Fruit fly (Drosophila melanogaster) whole organism, embryonic: ENCODE measurements around the gene Sfp33A4.

Source experiments
- Abd-B ChIP-seq: fragments of 200-800 bp; sonication (Bioruptor generic); optimal IDR thresholded peaks from 2 replicates; lab custom pipeline; 2018; ENCODE audit warnings: missing biosample characterization, mild to moderate bottlenecking, missing genetic modification characterization, moderate library complexity
- CG10147 ChIP-seq: fragments of 200-800 bp; sonication (Bioruptor generic); optimal IDR thresholded peaks from 2 replicates; lab custom pipeline; 2019; ENCODE audit warnings: missing biosample characterization, mild to moderate bottlenecking, missing genetic modification characterization, moderate library complexity
- CG10209 ChIP-seq: fragments of 200-800 bp; sonication (Bioruptor generic); optimal IDR thresholded peaks from 3 replicates; lab custom pipeline; 2017; ENCODE audit warnings: missing biosample characterization, mild to moderate bottlenecking, missing genetic modification characterization, missing genetic modification reagents
- CG14860 ChIP-seq: fragments of 200-800 bp; sonication (Bioruptor generic); IDR thresholded peaks from 3 replicates; pipeline ENCODE4 v1.3.6; 2022; ENCODE audit warnings: missing biosample characterization, missing genetic modification characterization; ENCODE audit not compliant: partially characterized antibody
- CG2129 ChIP-seq: fragments of 200-800 bp; sonication (Bioruptor generic); IDR thresholded peaks from 2 replicates; pipeline ENCODE4 v1.3.6; 2022; ENCODE audit warnings: missing biosample characterization, missing genetic modification characterization; ENCODE audit not compliant: partially characterized antibody
- CG2712 ChIP-seq: fragments of 200-800 bp; optimal IDR thresholded peaks from 3 replicates; lab custom pipeline; 2019; ENCODE audit warnings: missing biosample characterization, mild to moderate bottlenecking, missing genetic modification characterization, moderate library complexity
- CG30020 ChIP-seq: fragments of 200-800 bp; optimal IDR thresholded peaks from 2 replicates; lab custom pipeline; 2019; ENCODE audit warnings: missing biosample characterization, mild to moderate bottlenecking, missing genetic modification characterization, moderate library complexity
- CG32532 ChIP-seq: fragments of 200-800 bp; sonication (Bioruptor generic); IDR thresholded peaks from 2 replicates; pipeline ENCODE4 v1.3.6; 2022; ENCODE audit warnings: missing biosample characterization, missing genetic modification characterization
- CG3838 ChIP-seq: fragments of 200-800 bp; sonication (Bioruptor generic); optimal IDR thresholded peaks from 3 replicates; lab custom pipeline; 2016; ENCODE audit warnings: missing biosample characterization, missing genetic modification characterization
- CG4404 ChIP-seq: fragments of 200-800 bp; sonication (Bioruptor generic); IDR thresholded peaks from 2 replicates; pipeline ENCODE4 v1.3.6; 2022; ENCODE audit warnings: missing biosample characterization, missing genetic modification characterization
- CG4707 ChIP-seq: fragments of 200-800 bp; sonication (Bioruptor generic); optimal IDR thresholded peaks from 2 replicates; lab custom pipeline; 2018; ENCODE audit warnings: missing biosample characterization, mild to moderate bottlenecking, missing genetic modification characterization, moderate library complexity
- CG5245 ChIP-seq: fragments of 200-800 bp; sonication (Bioruptor generic); optimal IDR thresholded peaks from 3 replicates; lab custom pipeline; 2016; ENCODE audit warnings: missing biosample characterization, missing genetic modification characterization
- CG7357 ChIP-seq: fragments of 200-800 bp; sonication (Bioruptor generic); IDR thresholded peaks from 3 replicates; pipeline ENCODE4 v1.3.6; 2022; ENCODE audit warnings: missing biosample characterization, missing genetic modification characterization
- CG7372 ChIP-seq: fragments of 200-800 bp; sonication (Bioruptor generic); IDR thresholded peaks from 2 replicates; pipeline ENCODE4 v1.3.6; 2022; ENCODE audit warnings: missing biosample characterization, missing genetic modification characterization
- CG8765 ChIP-seq: fragments of 200-800 bp; sonication (Bioruptor generic); IDR thresholded peaks from 2 replicates; pipeline ENCODE4 v1.3.6; 2022; ENCODE audit warnings: missing biosample characterization, missing genetic modification characterization
- CG9797 ChIP-seq: fragments of 200-800 bp; sonication (Bioruptor generic); optimal IDR thresholded peaks from 3 replicates; lab custom pipeline; 2018; ENCODE audit warnings: missing biosample characterization, mild to moderate bottlenecking, missing genetic modification characterization
- CG9817 ChIP-seq: fragments of 200-800 bp; sonication (Bioruptor generic); optimal IDR thresholded peaks from 2 replicates; lab custom pipeline; 2018; ENCODE audit warnings: missing biosample characterization, mild to moderate bottlenecking, missing genetic modification characterization, moderate library complexity
- Camta ChIP-seq: fragments of 200-800 bp; sonication (Bioruptor generic); optimal IDR thresholded peaks from 2 replicates; lab custom pipeline; 2016; ENCODE audit warnings: missing biosample characterization, missing genetic modification characterization
- CkIIα-i1 ChIP-seq: fragments of 200-800 bp; sonication (Bioruptor generic); IDR thresholded peaks from 2 replicates; pipeline ENCODE4 v1.3.6; 2022; ENCODE audit warnings: missing biosample characterization, missing genetic modification characterization
- Dip2 ChIP-seq: fragments of 200-800 bp; sonication (Bioruptor generic); IDR thresholded peaks from 2 replicates; pipeline ENCODE4 v1.3.6; 2022; ENCODE audit warnings: missing biosample characterization, missing genetic modification characterization
- Ets97D ChIP-seq: fragments of 200-800 bp; sonication (Bioruptor generic); optimal IDR thresholded peaks from 3 replicates; lab custom pipeline; 2016; ENCODE audit warnings: missing biosample characterization, missing genetic modification characterization
- Fer3 ChIP-seq: fragments of 200-800 bp; sonication (Bioruptor generic); optimal IDR thresholded peaks from 2 replicates; lab custom pipeline; 2018; ENCODE audit warnings: missing biosample characterization, mild to moderate bottlenecking, missing genetic modification characterization, moderate library complexity
- GATAe ChIP-seq: fragments of 200-800 bp; sonication (Bioruptor generic); conservative IDR thresholded peaks from 2 replicates; pipeline ENCODE4 v1.3.6; 2022; ENCODE audit warnings: missing biosample characterization, missing genetic modification characterization
- H2.0 ChIP-seq: fragments of 200-800 bp; sonication (Bioruptor generic); IDR thresholded peaks from 2 replicates; pipeline ENCODE4 v1.3.6; 2022; ENCODE audit warnings: missing biosample characterization, missing genetic modification characterization
- HmgD ChIP-seq: fragments of 200-800 bp; sonication (Bioruptor generic); optimal IDR thresholded peaks from 3 replicates; lab custom pipeline; 2016; ENCODE audit warnings: missing biosample characterization, missing genetic modification characterization
- Mad ChIP-seq: fragments of 200-800 bp; sonication (Bioruptor generic); optimal IDR thresholded peaks from 2 replicates; lab custom pipeline; 2016; ENCODE audit warnings: missing biosample characterization, missing genetic modification characterization
- PHDP ChIP-seq: fragments of 200-800 bp; sonication (Bioruptor generic); optimal IDR thresholded peaks from 3 replicates; lab custom pipeline; 2018; ENCODE audit warnings: missing biosample characterization, mild to moderate bottlenecking, missing genetic modification characterization, moderate library complexity
- Ptx1 ChIP-seq: fragments of 200-800 bp; sonication (Bioruptor generic); IDR thresholded peaks from 2 replicates; pipeline ENCODE4 v1.3.6; 2022; ENCODE audit warnings: missing biosample characterization, missing genetic modification characterization
- YL-1 ChIP-seq: fragments of 200-800 bp; sonication (Bioruptor generic); optimal IDR thresholded peaks from 3 replicates; lab custom pipeline; 2017; ENCODE audit warnings: missing biosample characterization, mild to moderate bottlenecking, missing genetic modification characterization
- ara ChIP-seq: fragments of 200-800 bp; sonication (Bioruptor generic); IDR thresholded peaks from 2 replicates; pipeline ENCODE4 v1.3.6; 2022; ENCODE audit warnings: missing biosample characterization, missing genetic modification characterization
- bbx ChIP-seq: fragments of 200-800 bp; sonication (Bioruptor generic); IDR thresholded peaks from 2 replicates; pipeline ENCODE4 v1.3.6; 2022; ENCODE audit warnings: missing biosample characterization, missing genetic modification characterization; ENCODE audit not compliant: partially characterized antibody
- chinmo ChIP-seq: fragments of 200-800 bp; sonication (Bioruptor generic); IDR thresholded peaks from 4 replicates; pipeline ENCODE4 v1.3.6; 2022; ENCODE audit warnings: missing biosample characterization, missing genetic modification characterization; ENCODE audit not compliant: partially characterized antibody
- corto ChIP-seq: fragments of 200-800 bp; sonication (Bioruptor generic); optimal IDR thresholded peaks from 2 replicates; lab custom pipeline; 2016; ENCODE audit warnings: missing biosample characterization, mild to moderate bottlenecking, missing genetic modification characterization, moderate library complexity
- danr ChIP-seq: fragments of 200-800 bp; sonication (Bioruptor generic); IDR thresholded peaks from 2 replicates; pipeline ENCODE4 v1.3.6; 2022; ENCODE audit warnings: missing biosample characterization, missing genetic modification characterization
- dysf ChIP-seq: fragments of 200-800 bp; sonication (Bioruptor generic); IDR thresholded peaks from 3 replicates; pipeline ENCODE4 v1.3.6; 2022; ENCODE audit warnings: missing biosample characterization, missing genetic modification characterization
- fd96Cb ChIP-seq: fragments of 200-800 bp; sonication (Bioruptor generic); optimal IDR thresholded peaks from 2 replicates; lab custom pipeline; 2018; ENCODE audit warnings: missing biosample characterization, mild to moderate bottlenecking, missing genetic modification characterization, moderate library complexity
- gsb-n ChIP-seq: fragments of 200-800 bp; sonication (Bioruptor generic); optimal IDR thresholded peaks from 3 replicates; lab custom pipeline; 2018; ENCODE audit warnings: missing biosample characterization, mild to moderate bottlenecking, missing genetic modification characterization
- hb ChIP-seq: fragments of 200-800 bp; sonication (Bioruptor generic); IDR thresholded peaks from 3 replicates; pipeline ENCODE4 v1.3.6; 2022; ENCODE audit warnings: missing biosample characterization, missing genetic modification characterization; ENCODE audit not compliant: partially characterized antibody
- lab ChIP-seq: fragments of 200-800 bp; sonication (Bioruptor generic); optimal IDR thresholded peaks from 3 replicates; lab custom pipeline; 2017; ENCODE audit warnings: missing biosample characterization, missing genetic modification characterization, mild to moderate bottlenecking, moderate library complexity, missing genetic modification reagents
- mld ChIP-seq: fragments of 200-800 bp; sonication (Bioruptor generic); IDR thresholded peaks from 3 replicates; pipeline ENCODE4 v1.3.6; 2022; ENCODE audit warnings: missing biosample characterization, missing genetic modification characterization; ENCODE audit not compliant: partially characterized antibody
- nom ChIP-seq: fragments of 200-800 bp; sonication (Bioruptor generic); optimal IDR thresholded peaks from 2 replicates; lab custom pipeline; 2017; ENCODE audit warnings: missing biosample characterization, missing genetic modification characterization, mild to moderate bottlenecking, moderate library complexity, missing genetic modification reagents
- odd ChIP-seq: fragments of 200-800 bp; sonication (Bioruptor generic); optimal IDR thresholded peaks from 2 replicates; lab custom pipeline; 2017; ENCODE audit warnings: missing biosample characterization, mild to moderate bottlenecking, missing genetic modification characterization
- pnt ChIP-seq: fragments of 200-800 bp; sonication (Bioruptor generic); optimal IDR thresholded peaks from 3 replicates; lab custom pipeline; 2016; ENCODE audit warnings: missing biosample characterization, missing genetic modification characterization
- ranshi ChIP-seq: fragments of 200-800 bp; sonication (Bioruptor generic); IDR thresholded peaks from 2 replicates; pipeline ENCODE4 v1.3.6; 2022; ENCODE audit warnings: missing biosample characterization, missing genetic modification characterization
- sens ChIP-seq: fragments of 200-800 bp; sonication (Bioruptor generic); peaks from one replicate; lab custom pipeline; 2016; ENCODE audit warnings: missing biosample characterization, missing genetic modification characterization
- sim ChIP-seq: fragments of 200-800 bp; sonication (Bioruptor generic); IDR thresholded peaks from 2 replicates; pipeline ENCODE4 v1.3.6; 2022; ENCODE audit warnings: missing biosample characterization, missing genetic modification characterization
- slou ChIP-seq: fragments of 200-800 bp; sonication (Bioruptor generic); optimal IDR thresholded peaks from 3 replicates; lab custom pipeline; 2016; ENCODE audit warnings: missing biosample characterization, missing genetic modification characterization
- stwl ChIP-seq: fragments of 200-800 bp; sonication (Bioruptor generic); optimal IDR thresholded peaks from 3 replicates; lab custom pipeline; 2018; ENCODE audit warnings: missing biosample characterization, mild to moderate bottlenecking, missing genetic modification characterization, moderate library complexity
- toy ChIP-seq: fragments of 200-800 bp; sonication (Bioruptor generic); IDR thresholded peaks from 2 replicates; pipeline ENCODE4 v1.3.6; 2022; ENCODE audit warnings: missing biosample characterization, missing genetic modification characterization
- zen ChIP-seq: fragments of 200-800 bp; sonication (Bioruptor generic); optimal IDR thresholded peaks from 3 replicates; lab custom pipeline; 2018; ENCODE audit warnings: missing biosample characterization, mild to moderate bottlenecking, missing genetic modification characterization, moderate library complexity
- zfh2 ChIP-seq: fragments of 200-800 bp; sonication (Bioruptor generic); optimal IDR thresholded peaks from 2 replicates; lab custom pipeline; 2016; ENCODE audit warnings: missing biosample characterization, missing genetic modification characterization

Gene Sfp33A4

DNA sequence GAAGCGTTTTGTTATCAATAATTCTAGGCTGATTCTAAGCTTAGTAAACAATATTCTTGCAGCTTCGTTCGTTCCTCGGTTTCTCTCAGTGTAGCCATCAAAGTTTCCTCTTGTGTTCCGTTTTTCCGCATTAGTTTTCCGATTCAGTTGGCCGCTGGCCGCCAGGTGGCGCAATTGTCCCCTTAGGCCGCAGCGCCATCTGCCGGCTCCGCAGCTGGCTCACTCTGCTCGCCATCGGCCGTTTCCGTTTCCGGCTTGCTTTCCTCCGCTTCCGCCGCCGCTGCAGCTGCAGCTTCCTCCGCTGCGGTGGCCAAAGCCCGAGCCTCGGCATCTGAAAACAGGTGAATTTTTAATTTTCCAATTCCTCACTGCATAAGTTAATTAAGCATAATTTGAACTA, 20.7 kb upstream of the Sfp33A4 start (continued):
- TF ChIP-seq H2.0 (GFP tag; lab: Robert Waterston, UW) (peak; percentile 87), dysf (GFP tag; lab: Robert Waterston, UW) (peak; percentile 86), CG32532 (GFP tag; lab: Robert Waterston, UW) (peak; percentile 90), zfh2 (no peak), bbx (GFP tag; lab: Robert Waterston, UW) (no peak), CG4707 (peak; percentile 96), CG7372 (GFP tag; lab: Robert Waterston, UW) (peak; percentile 80), lab (GFP tag; lab: Kevin White, UChicago) (peak; percentile 98), CG8765 (GFP tag; lab: Robert Waterston, UW) (peak; percentile 75), toy (GFP tag; lab: Robert Waterston, UW) (peak; percentile 84), zen (peak; percentile 94), ranshi (GFP tag; lab: Robert Waterston, UW) (peak; percentile 89), GATAe (GFP tag; lab: Robert Waterston, UW) (peak; percentile 31; the same call in 1 of the 2 replicates), Fer3 (tag; lab: Kevin White, UChicago) (peak; percentile 89), CG5245 (GFP tag; lab: Kevin White, UChicago) (peak; percentile 97), PHDP (tag; lab: Kevin White, UChicago) (peak; percentile 93), HmgD (GFP tag; lab: Kevin White, UChicago) (peak; percentile 90), ara (GFP tag; lab: Robert Waterston, UW) (peak; percentile 90), CG3838 (peak; percentile 86), CG4404 (peak; percentile 76), CG2129 (no peak), YL-1 (GFP tag; lab: Kevin White, UChicago) (peak; percentile 98), hb (no peak), CG30020 (tag; lab: Kevin White, UChicago) (peak; percentile 48), CG9817 (tag; lab: Kevin White, UChicago) (peak; percentile 86), CG2712 (tag; lab: Kevin White, UChicago) (peak; percentile 92), Camta (GFP tag; lab: Kevin White, UChicago) (peak; percentile 97), odd (GFP tag; lab: Kevin White, UChicago) (peak; percentile 98), CG10147 (GFP tag; lab: Kevin White, UChicago) (peak; percentile 73), danr (GFP tag; lab: Robert Waterston, UW) (peak; percentile 79), corto (GFP tag; lab: Kevin White, UChicago) (no peak), CG14860 (no peak), sens (GFP tag; lab: Kevin White, UChicago) (peak; percentile 99), slou (GFP tag; lab: Kevin White, UChicago) (peak; percentile 91), mld (GFP tag; lab: Robert Waterston, UW) (no peak), nom (GFP tag; lab: Kevin White, UChicago) (no peak), Abd-B (GFP tag; lab: Kevin White, UChicago) (peak; percentile 60), stwl (tag; lab: Kevin White, UChicago) (peak; percentile 98), chinmo (no peak), gsb-n (tag; lab: Kevin White, UChicago) (peak; percentile 91), fd96Cb (tag; lab: Kevin White, UChicago) (peak; percentile 84), sim (GFP tag; lab: Robert Waterston, UW) (peak; percentile 97), CkIIα-i1 (GFP tag; lab: Robert Waterston, UW) (peak; percentile 74), CG9797 (GFP tag; lab: Kevin White, UChicago) (peak; percentile 68), Ptx1 (GFP tag; lab: Robert Waterston, UW) (peak; percentile 77), CG7357 (GFP tag; lab: Robert Waterston, UW) (peak; percentile 63; the same call in 2 of the 3 replicates), CG10209 (GFP tag; lab: Kevin White, UChicago) (peak; percentile 95), Dip2 (GFP tag; lab: Robert Waterston, UW) (no peak), Mad (peak; percentile 95), pnt (GFP tag; lab: Kevin White, UChicago) (peak; percentile 77), Ets97D (peak; percentile 99)
